Worm (Caenorhabditis elegans) whole organism, young adult: ENCODE results near the gene Y38C1AA.7.

Experiments
- F22D6.2 ChIP-seq: sonication (generic microtip); optimal IDR thresholded peaks from 2 replicates; lab custom pipeline; 2016; ENCODE audit warnings: mild to moderate bottlenecking, missing genetic modification characterization, missing compliant biosample characterization
- F33H1.4 ChIP-seq: fragments of 200-800 bp; sonication (Bioruptor generic); IDR thresholded peaks from 2 replicates; pipeline ENCODE4 v1.3.6; 2022; ENCODE audit warnings: missing genetic modification reagents, missing genetic modification characterization, missing compliant biosample characterization
- F37B4.10 ChIP-seq: fragments of 200-800 bp; sonication (Bioruptor generic); IDR thresholded peaks from 2 replicates; pipeline ENCODE4 v1.3.6; 2022; ENCODE audit warnings: missing genetic modification characterization, missing compliant biosample characterization
- F49E8.2 ChIP-seq: sonication (generic microtip); optimal IDR thresholded peaks from 3 replicates; lab custom pipeline; 2017; ENCODE audit warnings: missing genetic modification characterization, mild to moderate bottlenecking, missing compliant biosample characterization, antibody characterized with exemption, moderate library complexity; ENCODE audit not compliant: insufficient read depth
- F57C9.4 ChIP-seq: sonication (generic microtip); optimal IDR thresholded peaks from 2 replicates; lab custom pipeline; 2017; ENCODE audit warnings: mild to moderate bottlenecking, missing genetic modification characterization, missing compliant biosample characterization
- Y56A3A.18 ChIP-seq: fragments of 200-800 bp; sonication (Bioruptor generic); IDR thresholded peaks from 2 replicates; pipeline ENCODE4 v1.3.6; 2022; ENCODE audit warnings: missing genetic modification reagents, missing genetic modification characterization, missing compliant biosample characterization
- aptf-2 ChIP-seq: fragments of 200-800 bp; sonication (Bioruptor generic); conservative IDR thresholded peaks from 2 replicates; pipeline ENCODE4 v1.3.6; 2022; ENCODE audit warnings: missing genetic modification reagents, missing genetic modification characterization, missing compliant biosample characterization
- aptf-3 ChIP-seq: fragments of 200-800 bp; sonication (Bioruptor generic); IDR thresholded peaks from 2 replicates; pipeline ENCODE4 v1.3.6; 2022; ENCODE audit warnings: missing genetic modification characterization, missing compliant biosample characterization
- attf-5 ChIP-seq: fragments of 200-800 bp; sonication (Bioruptor generic); optimal IDR thresholded peaks from 2 replicates; lab custom pipeline; 2018; ENCODE audit warnings: mild to moderate bottlenecking, missing genetic modification characterization, missing compliant biosample characterization
- ceh-27 ChIP-seq: fragments of 200-800 bp; sonication (Bioruptor generic); optimal IDR thresholded peaks from 2 replicates; lab custom pipeline; 2018; ENCODE audit warnings: mild to moderate bottlenecking, missing genetic modification characterization, moderate library complexity, missing compliant biosample characterization
- dpff-1 ChIP-seq: sonication (generic microtip); optimal IDR thresholded peaks from 2 replicates; lab custom pipeline; 2017; ENCODE audit warnings: mild to moderate bottlenecking, missing genetic modification characterization, missing compliant biosample characterization
- dpl-1 ChIP-seq: fragments of 150-350 bp; optimal IDR thresholded peaks from 2 replicates; lab custom pipeline; 2014; ENCODE audit warnings: missing biosample characterization, missing genetic modification reagents, missing genetic modification characterization
- egrh-3 ChIP-seq: fragments of 200-800 bp; sonication (Bioruptor generic); IDR thresholded peaks from 2 replicates; pipeline ENCODE4 v1.3.6; 2022; ENCODE audit warnings: missing genetic modification reagents, missing genetic modification characterization, missing compliant biosample characterization
- ets-4 ChIP-seq: fragments of 200-800 bp; sonication (Bioruptor generic); optimal IDR thresholded peaks from 2 replicates; lab custom pipeline; 2018; ENCODE audit warnings: mild to moderate bottlenecking, missing genetic modification characterization, missing compliant biosample characterization
- hlh-12 ChIP-seq: sonication (generic microtip); optimal IDR thresholded peaks from 2 replicates; lab custom pipeline; 2016; ENCODE audit warnings: missing genetic modification characterization, missing compliant biosample characterization
- hmg-1.2 ChIP-seq: fragments of 200-800 bp; sonication (Bioruptor generic); IDR thresholded peaks from 2 replicates; pipeline ENCODE4 v1.3.6; 2022; ENCODE audit warnings: missing genetic modification reagents, missing genetic modification characterization, missing compliant biosample characterization
- hrde-1 ChIP-seq: sonication (generic microtip); optimal IDR thresholded peaks from 2 replicates; lab custom pipeline; 2016; ENCODE audit warnings: missing genetic modification characterization, mild to moderate bottlenecking, missing compliant biosample characterization, moderate library complexity, missing genotype, missing genetic modification reagents, borderline replicate concordance
- let-607 ChIP-seq, 2 experiments: fragments of 200-800 bp in 1 of 2; sonication (Bioruptor generic) in 1 of 2; sonication (generic microtip) in 1 of 2; optimal IDR thresholded peaks; 2 replicates each; lab custom pipeline; 2016 to 2018; ENCODE audit warnings: mild to moderate bottlenecking in 2 of 2, missing compliant biosample characterization in 2 of 2, missing genetic modification characterization in 2 of 2, moderate library complexity in 2 of 2, missing genotype in 1 of 2
- lin-35 ChIP-seq, 3 experiments: fragments of 150-350 bp in 2 of 3; sonication (generic microtip) in 1 of 3; optimal IDR thresholded peaks; 2 replicates each; lab custom pipeline; 2014 to 2018; ENCODE audit warnings: missing biosample characterization in 3 of 3, missing genetic modification characterization in 3 of 3, missing genetic modification reagents in 3 of 3
- lin-40 ChIP-seq: sonication (generic microtip); optimal IDR thresholded peaks from 2 replicates; lab custom pipeline; 2016; ENCODE audit warnings: missing genetic modification characterization, mild to moderate bottlenecking, missing compliant biosample characterization, missing genotype, missing genetic modification reagents
- lin-54 ChIP-seq: fragments of 200-800 bp; sonication (Bioruptor generic); optimal IDR thresholded peaks from 2 replicates; lab custom pipeline; 2018; ENCODE audit warnings: mild to moderate bottlenecking, missing genetic modification characterization, missing compliant biosample characterization
- lir-1 ChIP-seq: fragments of 200-800 bp; sonication (Bioruptor generic); conservative IDR thresholded peaks from 2 replicates; pipeline ENCODE4 v1.3.6; 2022; ENCODE audit warnings: missing genetic modification reagents, missing genetic modification characterization, missing compliant biosample characterization
- lsl-1 ChIP-seq: fragments of 200-800 bp; sonication (Bioruptor generic); optimal IDR thresholded peaks from 2 replicates; lab custom pipeline; 2018; ENCODE audit warnings: mild to moderate bottlenecking, missing genetic modification characterization, moderate library complexity, missing compliant biosample characterization
- madf-3 ChIP-seq: fragments of 200-800 bp; sonication (Bioruptor generic); IDR thresholded peaks from 2 replicates; pipeline ENCODE4 v1.3.6; 2022; ENCODE audit warnings: missing genetic modification reagents, missing genetic modification characterization, missing compliant biosample characterization
- madf-6 ChIP-seq: fragments of 200-800 bp; sonication (Bioruptor generic); IDR thresholded peaks from 2 replicates; pipeline ENCODE4 v1.3.6; 2022; ENCODE audit warnings: missing genetic modification reagents, missing genetic modification characterization, missing compliant biosample characterization
- madf-8 ChIP-seq: fragments of 200-800 bp; sonication (Bioruptor generic); conservative IDR thresholded peaks from 2 replicates; pipeline ENCODE4 v1.3.6; 2022; ENCODE audit warnings: missing genetic modification reagents, missing genetic modification characterization, missing compliant biosample characterization
- mel-28 ChIP-seq: sonication (generic microtip); optimal IDR thresholded peaks from 2 replicates; lab custom pipeline; 2016; ENCODE audit warnings: borderline replicate concordance, mild to moderate bottlenecking, missing genetic modification characterization, missing compliant biosample characterization
- mxl-1 ChIP-seq: sonication (generic microtip); optimal IDR thresholded peaks from 2 replicates; lab custom pipeline; 2016; ENCODE audit warnings: missing genetic modification characterization, missing compliant biosample characterization
- nfya-2 ChIP-seq: fragments of 200-800 bp; sonication (Bioruptor generic); IDR thresholded peaks from 2 replicates; pipeline ENCODE4 v1.3.6; 2022; ENCODE audit warnings: missing genetic modification reagents, missing genetic modification characterization, missing compliant biosample characterization
- rcor-1 ChIP-seq: fragments of 200-800 bp; sonication (Bioruptor generic); IDR thresholded peaks from 2 replicates; pipeline ENCODE4 v1.3.6; 2022; ENCODE audit warnings: missing genetic modification reagents, missing genetic modification characterization, missing compliant biosample characterization
- tbp1 ChIP-seq: fragments of 200-800 bp; sonication (Bioruptor generic); optimal IDR thresholded peaks from 2 replicates; lab custom pipeline; 2018; ENCODE audit warnings: mild to moderate bottlenecking, missing genetic modification characterization, missing compliant biosample characterization
- unc-130 ChIP-seq: sonication (generic microtip); optimal IDR thresholded peaks from 2 replicates; lab custom pipeline; 2016; ENCODE audit warnings: missing genetic modification reagents, missing genetic modification characterization, missing compliant biosample characterization
- xnd-1 ChIP-seq: sonication (generic microtip); optimal IDR thresholded peaks from 2 replicates; lab custom pipeline; 2016; ENCODE audit warnings: missing genotype, missing genetic modification reagents, missing genetic modification characterization, missing compliant biosample characterization
- zfh-2 ChIP-seq: fragments of 200-800 bp; sonication (Bioruptor generic); conservative IDR thresholded peaks from 2 replicates; pipeline ENCODE4 v1.3.6; 2022; ENCODE audit warnings: missing genetic modification reagents, missing genetic modification characterization, missing compliant biosample characterization
- ztf-3 ChIP-seq: fragments of 200-800 bp; sonication (Bioruptor generic); optimal IDR thresholded peaks from 2 replicates; lab custom pipeline; 2018; ENCODE audit warnings: mild to moderate bottlenecking, missing genetic modification characterization, missing compliant biosample characterization

Y38C1AA.7 gene

ce11 chrIV:175698-176097, 16.9 kb downstream of the Y38C1AA.7 start:
- TF ChIP-seq ceh-27 (GFP tag; lab: Kevin White, UChicago) (peak; percentile 34), egrh-3 (peak; percentile 78; the same call in 1 of the 2 replicates), madf-8 (GFP tag; lab: Robert Waterston, UW) (no peak), zfh-2 (peak; percentile 75)

ce11 chrIV:177487-177886, 18.7 kb downstream of the Y38C1AA.7 start:
- TF ChIP-seq nfya-2 (GFP tag; lab: Robert Waterston, UW) (no peak), attf-5 (no peak), mxl-1 (tag; lab: Kevin White, UChicago) (no peak)

ce11 chrIV:178696-179095, 19.9 kb downstream of the Y38C1AA.7 start, which contains the start of gene tcl-2:
TSS of gene tcl-2 (plus strand) at chrIV:179083.
- TF ChIP-seq lin-40 (tag; lab: Kevin White, UChicago) (no peak), dpl-1 (no peak), madf-3 (GFP tag; lab: Robert Waterston, UW) (no peak), F37B4.10 (no peak), zfh-2 (no peak), unc-130 (GFP tag; lab: Kevin White, UChicago) (no peak), mel-28 (tag; lab: Kevin White, UChicago) (no peak), lir-1 (GFP tag; lab: Robert Waterston, UW) (no peak), F57C9.4 (tag; lab: Kevin White, UChicago) (no peak), lin-54 (GFP tag; lab: Kevin White, UChicago) (no peak), Y56A3A.18 (GFP tag; lab: Robert Waterston, UW) (no peak), dpff-1 (no peak), hrde-1 (tag; lab: Kevin White, UChicago) (no peak), F22D6.2 (no peak), aptf-2 (GFP tag; lab: Robert Waterston, UW) (no peak), hlh-12 (no peak), aptf-3 (GFP tag; lab: Robert Waterston, UW) (no peak), rcor-1 (GFP tag; lab: Robert Waterston, UW) (no peak)
- TF ChIP-seq, all 124 proteins: peak for 0

- no peak for TF ChIP-seq attf-5
- no peak for TF ChIP-seq aptf-3 (GFP tag; lab: Robert Waterston, UW)
- no peak for TF ChIP-seq tbp1 (GFP tag; lab: Kevin White, UChicago)
- no peak for TF ChIP-seq F49E8.2
- no peak for TF ChIP-seq lin-35 (GFP tag; optimal IDR thresholded peaks at IDR 0.05; lab: Kevin White, UChicago)
- no peak for TF ChIP-seq hmg-1.2
- no peak for TF ChIP-seq ets-4
Observed at ce11 chrIV:179700-180099, 20.9 kb downstream of the Y38C1AA.7 start.

ce11 chrIV:183519-183918, 24.8 kb downstream of the Y38C1AA.7 start:
- peak; percentile 55 for TF ChIP-seq xnd-1 (tag; lab: Kevin White, UChicago)
- TF ChIP-seq madf-6 (GFP tag; lab: Robert Waterston, UW), result peak; percentile 51
- peak; percentile 79 for TF ChIP-seq F33H1.4
- peak; percentile 81 for TF ChIP-seq lsl-1 (GFP tag; lab: Kevin White, UChicago)
- TF ChIP-seq let-607 (tag; optimal IDR thresholded peaks at IDR 0.05; lab: Kevin White, UChicago), result no peak
- TF ChIP-seq ztf-3 (GFP tag; lab: Kevin White, UChicago), result no peak
